Worm (Caenorhabditis elegans): ENCODE measurements around the gene dpy-31.

- TF ChIP-seq F10E7.11 (tag; optimal IDR thresholded peaks at IDR 0.05) (no peak), C17E4.6 (GFP tag; IDR thresholded peaks at IDR 0.05) (no peak), ama-1 (optimal IDR thresholded peaks at IDR 0.05) (no peak), ama-1 (GFP tag; optimal IDR thresholded peaks at IDR 0.05) (no peak), unc-62 (GFP tag; optimal IDR thresholded peaks at IDR 0.05) (no peak), sptf-2 (GFP tag; optimal IDR thresholded peaks at IDR 0.05) (no peak)
These were observed 51.7 kb downstream of the dpy-31 start for ce11 chrIII:7253669-7254068.
